Fruit fly (Drosophila melanogaster): ENCODE measurements around the gene csw.

Gene csw

dm6 chrX:2123965-2124688 is 30.1 kb downstream of the csw start (continued):
- TF ChIP-seq dati (GFP tag; IDR thresholded peaks at IDR 0.05) (peak; percentile 60), Six4 (GFP tag; optimal IDR thresholded peaks at IDR 0.05) (peak; percentile 96), CG11093 (GFP tag; IDR thresholded peaks at IDR 0.05) (peak; percentile 92), GATAe (GFP tag; conservative IDR thresholded peaks at IDR 0.05) (0 out of 2 replicates have a peak, but pooled peaks have one; percentile 13), wor (GFP tag; IDR thresholded peaks at IDR 0.05) (peak; percentile 85), CG11560 (tag; IDR thresholded peaks at IDR 0.05) (peak; percentile 80), CG13775 (GFP tag; optimal IDR thresholded peaks at IDR 0.05) (peak; percentile 99), Doc3 (GFP tag; IDR thresholded peaks at IDR 0.05; ENCODE audit: partially characterized antibody) (no peak), Mrtf (GFP tag; IDR thresholded peaks at IDR 0.05) (peak; percentile 86), CG9817 (tag; optimal IDR thresholded peaks at IDR 0.05) (peak; percentile 96), oc (tag; optimal IDR thresholded peaks at IDR 0.05) (peak; percentile 93), CG2889 (GFP tag; IDR thresholded peaks at IDR 0.05) (peak; percentile 75; the same call in 2 of the 3 replicates), lola (GFP tag; optimal IDR thresholded peaks at IDR 0.05) (peak in 1 of 3 experiments; percentile 99), chm (GFP tag; IDR thresholded peaks at IDR 0.05) (peak; percentile 69; the same call in 1 of the 2 replicates), ac (GFP tag; optimal IDR thresholded peaks at IDR 0.05) (peak; percentile 94), CG3838 (GFP tag; optimal IDR thresholded peaks at IDR 0.05) (peak; percentile 57), HmgZ (tag; optimal IDR thresholded peaks at IDR 0.05) (peak; percentile 81), az2 (GFP tag; optimal IDR thresholded peaks at IDR 0.05) (peak; percentile 94), crc (GFP tag; optimal IDR thresholded peaks at IDR 0.05) (peak; percentile 34), Fer3 (tag; optimal IDR thresholded peaks at IDR 0.05) (peak; percentile 94), CG8089 (GFP tag; optimal IDR thresholded peaks at IDR 0.05) (peak; percentile 71), CG9215 (GFP tag; IDR thresholded peaks at IDR 0.05) (peak; percentile 92), bab2 (GFP tag; optimal IDR thresholded peaks at IDR 0.05) (peak; percentile 82), CG12236 (GFP tag; optimal IDR thresholded peaks at IDR 0.05) (peak; percentile 42), hth (optimal IDR thresholded peaks at IDR 0.05) (peak; percentile 20), Oaz (GFP tag; IDR thresholded peaks at IDR 0.05) (peak; percentile 72), CG10209 (GFP tag; optimal IDR thresholded peaks at IDR 0.05) (peak; percentile 99), unpg (GFP tag; optimal IDR thresholded peaks at IDR 0.05) (peak; percentile 95), mirr (GFP tag; optimal IDR thresholded peaks at IDR 0.05) (peak; percentile 50), CG6765 (GFP tag; optimal IDR thresholded peaks at IDR 0.05) (peak; percentile 97), dan (GFP tag; IDR thresholded peaks at IDR 0.05) (peak; percentile 75), Dp (GFP tag; optimal IDR thresholded peaks at IDR 0.05) (peak; percentile 4), CG13123 (GFP tag; optimal IDR thresholded peaks at IDR 0.05) (peak; percentile 87), Bgb (GFP tag; IDR thresholded peaks at IDR 0.05; ENCODE audit: partially characterized antibody) (no peak), dysf (GFP tag; IDR thresholded peaks at IDR 0.05) (peak; percentile 96), CG12942 (GFP tag; optimal IDR thresholded peaks at IDR 0.05) (peak; percentile 93), CG3726 (GFP tag; IDR thresholded peaks at IDR 0.05) (peak; percentile 90), CG17328 (GFP tag; IDR thresholded peaks at IDR 0.05) (peak; percentile 90), HLH4C (GFP tag; IDR thresholded peaks at IDR 0.05; ENCODE audit: partially characterized antibody) (no peak), p53 (GFP tag; optimal IDR thresholded peaks at IDR 0.05) (no peak), insv (GFP tag; optimal IDR thresholded peaks at IDR 0.05) (peak in 1 of 2 experiments; percentile 86), eyg (GFP tag; optimal IDR thresholded peaks at IDR 0.05) (peak; percentile 67), CG43689 (GFP tag; IDR thresholded peaks at IDR 0.05) (peak; percentile 64; the same call in 1 of the 2 replicates), CG1792 (GFP tag; optimal IDR thresholded peaks at IDR 0.05) (peak; percentile 73), ssp (GFP tag; IDR thresholded peaks at IDR 0.05) (peak; percentile 87), sim (GFP tag; IDR thresholded peaks at IDR 0.05) (no peak; the same call in 1 of the 2 replicates), gsb-n (tag; optimal IDR thresholded peaks at IDR 0.05) (peak; percentile 96), fd96Cb (tag; optimal IDR thresholded peaks at IDR 0.05) (peak; percentile 98), MTF-1 (GFP tag; optimal IDR thresholded peaks at IDR 0.05; ENCODE audit: borderline replicate concordance) (peak; percentile 85), CG3995 (GFP tag; optimal IDR thresholded peaks at IDR 0.05) (peak; percentile 48)

All from whole organism, embryonic.